Worm (Caenorhabditis elegans): Measurements from ENCODE around the gene cyn-8.

DNA sequence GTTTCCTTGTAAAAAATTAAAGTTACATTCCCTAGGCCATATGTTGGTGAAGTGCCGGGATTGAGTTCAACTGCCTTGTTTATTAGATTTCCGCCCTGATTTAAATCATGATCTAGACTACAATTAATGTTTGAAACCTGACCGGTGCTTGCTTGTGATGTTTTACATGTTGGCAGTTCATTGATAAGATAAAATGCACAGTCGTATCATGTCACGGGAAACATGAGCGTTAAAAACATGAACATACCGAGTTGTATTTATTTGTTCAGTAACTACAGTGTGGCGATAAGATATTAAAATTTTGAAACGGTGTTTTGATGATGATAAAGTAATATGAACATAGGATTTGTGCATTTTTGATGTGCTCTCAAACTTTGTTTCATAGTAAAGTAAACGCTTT is 21.3 kb downstream of the cyn-8 start:
- TF ChIP-seq scrt-1 (GFP tag; IDR thresholded peaks at IDR 0.05) (no peak), ama-1 (optimal IDR thresholded peaks at IDR 0.05) (no peak), hnd-1 (tag; optimal IDR thresholded peaks at IDR 0.05) (no peak), hmbx-1 (tag; optimal IDR thresholded peaks at IDR 0.05) (no peak), flt-1 (GFP tag; IDR thresholded peaks at IDR 0.05) (no peak), hmg-4 (GFP tag; optimal IDR thresholded peaks at IDR 0.05) (no peak), tra-4 (tag; optimal IDR thresholded peaks at IDR 0.05) (no peak), sea-1 (GFP tag; conservative IDR thresholded peaks at IDR 0.05) (no peak), pes-1 (GFP tag; IDR thresholded peaks at IDR 0.05) (no peak), aly-1 (tag; optimal IDR thresholded peaks at IDR 0.05) (no peak), tbx-11 (GFP tag; IDR thresholded peaks at IDR 0.05) (no peak)
